Worm (Caenorhabditis elegans) whole organism, L4 larva: Measurements from ENCODE around the gene col-183.

ENCODE experiments used
- ZK546.5 ChIP-seq, 2 experiments: sonication (generic microtip); optimal IDR thresholded peaks; 2 replicates each; lab custom pipeline; 2017; ENCODE audit warnings: missing biosample characterization in 2 of 2, missing genetic modification characterization in 2 of 2
- dmd-6 ChIP-seq: fragments of 200-800 bp; sonication (Bioruptor generic); IDR thresholded peaks from 2 replicates; pipeline ENCODE4 v1.3.6; 2022; ENCODE audit warnings: missing genetic modification reagents, missing genetic modification characterization, missing compliant biosample characterization
- dpl-1 ChIP-seq: fragments of 150-350 bp; optimal IDR thresholded peaks from 2 replicates; lab custom pipeline; 2014; ENCODE audit warnings: missing biosample characterization, missing genetic modification reagents, missing genetic modification characterization
- fkh-10 ChIP-seq: fragments of 150-350 bp; optimal IDR thresholded peaks from 2 replicates; lab custom pipeline; 2014; ENCODE audit warnings: missing biosample characterization, missing genetic modification reagents, missing genetic modification characterization
- hlh-30 ChIP-seq: sonication (generic microtip); optimal IDR thresholded peaks from 2 replicates; lab custom pipeline; 2017; ENCODE audit warnings: antibody characterized with exemption, mild to moderate bottlenecking, missing genetic modification characterization, missing compliant biosample characterization; ENCODE audit not compliant: insufficient read depth
- madf-5 ChIP-seq, 2 experiments: fragments of 200-800 bp; sonication (Bioruptor generic); IDR thresholded peaks; 2 replicates each; pipeline ENCODE4 v1.3.6; 2022; ENCODE audit warnings: missing compliant biosample characterization in 2 of 2, missing genetic modification characterization in 2 of 2
- mep-1 ChIP-seq: fragments of 150-350 bp; sonication (generic microtip); optimal IDR thresholded peaks from 3 replicates; lab custom pipeline; 2014; ENCODE audit warnings: missing biosample characterization, missing genetic modification characterization
- nhr-77 ChIP-seq: fragments of 150-350 bp; optimal IDR thresholded peaks from 2 replicates; lab custom pipeline; 2014; ENCODE audit warnings: missing biosample characterization, missing genetic modification characterization
- skn-1 ChIP-seq: fragments of 150-350 bp; optimal IDR thresholded peaks from 2 replicates; lab custom pipeline; 2014; ENCODE audit warnings: missing biosample characterization, missing genetic modification characterization
- spr-1 ChIP-seq: sonication (generic microtip); optimal IDR thresholded peaks from 2 replicates; lab custom pipeline; 2016; ENCODE audit warnings: mild to moderate bottlenecking, missing genetic modification characterization, missing compliant biosample characterization
- unc-39 ChIP-seq: sonication (generic microtip); optimal IDR thresholded peaks from 2 replicates; lab custom pipeline; 2017; ENCODE audit warnings: missing biosample characterization, missing genetic modification characterization

ce11 chrX:13421068-13421467 lies 46.5 kb downstream of the col-183 start:
- TF ChIP-seq madf-5 (GFP tag; IDR thresholded peaks at IDR 0.05; lab: Robert Waterston, UW) (no peak), skn-1 (tag; lab: Kevin White, UChicago) (no peak), dpl-1 (no peak), dmd-6 (peak; percentile 72), ZK546.5 (tag; optimal IDR thresholded peaks at IDR 0.05; lab: Kevin White, UChicago) (no peak), hlh-30 (tag; lab: Kevin White, UChicago) (no peak), nhr-77 (tag; lab: Kevin White, UChicago) (no peak), fkh-10 (no peak), mep-1 (tag; lab: Kevin White, UChicago) (no peak), unc-39 (tag; lab: Kevin White, UChicago) (no peak), spr-1 (no peak)
